Fruit fly (Drosophila melanogaster) S2 (cell line): ENCODE measurements around the gene Sec16.

Experiments
- CG8478 ChIP-seq: fragments of >200 bp; optimal IDR thresholded peaks from 2 replicates; lab custom pipeline; 2018
- CTCF ChIP-seq, 2 experiments: fragments of >200 bp; optimal IDR thresholded peaks; 2 replicates each; lab custom pipeline; 2018

dm6 chrX:12582661-12582983 is 13.2 kb upstream of the Sec16 start:
- TF ChIP-seq CG8478 (lab: Kevin White, UChicago) (no peak), CTCF (optimal IDR thresholded peaks at IDR 0.05; lab: Kevin White, UChicago) (no peak)
